Worm (Caenorhabditis elegans) whole organism, early embryonic: Measurements from ENCODE around the gene C54C6.4.

ENCODE experiments used
- B0310.2 ChIP-seq: sonication (generic microtip); optimal IDR thresholded peaks from 2 replicates; lab custom pipeline; 2016; ENCODE audit warnings: mild to moderate bottlenecking, missing genetic modification characterization, missing compliant biosample characterization
- F13C5.2 ChIP-seq: sonication (generic microtip); optimal IDR thresholded peaks from 2 replicates; lab custom pipeline; 2017; ENCODE audit warnings: mild to moderate bottlenecking, missing genetic modification characterization, inconsistent platforms, missing compliant biosample characterization
- aly-1 ChIP-seq: sonication (generic microtip); optimal IDR thresholded peaks from 2 replicates; lab custom pipeline; 2016; ENCODE audit warnings: missing genetic modification characterization, missing compliant biosample characterization
- ama-1 ChIP-seq: fragments of 150-350 bp; optimal IDR thresholded peaks from 2 replicates; lab custom pipeline; 2014
- ceh-13 ChIP-seq: fragments of 200-800 bp; sonication (Bioruptor generic); optimal IDR thresholded peaks from 2 replicates; lab custom pipeline; 2018; ENCODE audit warnings: mild to moderate bottlenecking, missing genetic modification characterization, missing compliant biosample characterization
- ceh-36 ChIP-seq: sonication (generic microtip); optimal IDR thresholded peaks from 2 replicates; lab custom pipeline; 2016; ENCODE audit warnings: missing genetic modification characterization, inconsistent platforms, missing compliant biosample characterization
- ets-7 ChIP-seq: sonication (generic microtip); optimal IDR thresholded peaks from 2 replicates; lab custom pipeline; 2016; ENCODE audit warnings: missing genotype, missing genetic modification characterization, missing compliant biosample characterization
- flt-1 ChIP-seq: fragments of 200-800 bp; sonication (Bioruptor generic); IDR thresholded peaks from 2 replicates; pipeline ENCODE4 v1.3.6; 2022; ENCODE audit warnings: missing genetic modification characterization, missing compliant biosample characterization
- hmbx-1 ChIP-seq: sonication (generic microtip); optimal IDR thresholded peaks from 2 replicates; lab custom pipeline; 2016; ENCODE audit warnings: mild to moderate bottlenecking, missing genetic modification characterization, missing compliant biosample characterization
- hmg-4 ChIP-seq: fragments of 200-800 bp; sonication (Bioruptor generic); optimal IDR thresholded peaks from 2 replicates; lab custom pipeline; 2018; ENCODE audit warnings: mild to moderate bottlenecking, missing genetic modification characterization, missing compliant biosample characterization
- hnd-1 ChIP-seq: sonication (generic microtip); optimal IDR thresholded peaks from 2 replicates; lab custom pipeline; 2016; ENCODE audit warnings: missing genetic modification characterization, missing compliant biosample characterization
- pes-1 ChIP-seq: fragments of 200-800 bp; sonication (Bioruptor generic); IDR thresholded peaks from 2 replicates; pipeline ENCODE4 v1.3.6; 2022; ENCODE audit warnings: missing genetic modification reagents, missing genetic modification characterization, missing compliant biosample characterization
- scrt-1 ChIP-seq: fragments of 200-800 bp; sonication (Bioruptor generic); IDR thresholded peaks from 2 replicates; pipeline ENCODE4 v1.3.6; 2022; ENCODE audit warnings: missing genetic modification characterization, missing compliant biosample characterization
- sea-1 ChIP-seq: fragments of 200-800 bp; sonication (Bioruptor generic); conservative IDR thresholded peaks from 2 replicates; pipeline ENCODE4 v1.3.6; 2022; ENCODE audit warnings: missing genetic modification characterization, missing compliant biosample characterization
- tbx-11 ChIP-seq: fragments of 200-800 bp; sonication (Bioruptor generic); IDR thresholded peaks from 2 replicates; pipeline ENCODE4 v1.3.6; 2022; ENCODE audit warnings: missing genetic modification characterization, missing compliant biosample characterization
- tbx-37 ChIP-seq: fragments of 200-800 bp; sonication (Bioruptor generic); conservative IDR thresholded peaks from 2 replicates; pipeline ENCODE4 v1.3.6; 2022; ENCODE audit warnings: missing genetic modification reagents, missing genetic modification characterization, missing compliant biosample characterization
- tra-4 ChIP-seq: sonication (generic microtip); optimal IDR thresholded peaks from 2 replicates; lab custom pipeline; 2017; ENCODE audit warnings: missing genetic modification characterization, missing compliant biosample characterization

Gene C54C6.4

ce11 chrIII:3541093-3541492 lies 12.4 kb upstream of the C54C6.4 start:
- TF ChIP-seq hnd-1 (tag; lab: Kevin White, UChicago) (no peak), aly-1 (tag; lab: Kevin White, UChicago) (no peak), sea-1 (GFP tag; lab: Robert Waterston, UW) (no peak), ceh-36 (no peak), hmbx-1 (tag; lab: Kevin White, UChicago) (no peak), scrt-1 (no peak), tra-4 (no peak), ceh-13 (GFP tag; lab: Kevin White, UChicago) (no peak), flt-1 (GFP tag; lab: Robert Waterston, UW) (no peak), F13C5.2 (tag; lab: Kevin White, UChicago) (no peak), ama-1 (lab: Kevin White, UChicago) (no peak), hmg-4 (no peak), pes-1 (no peak), ets-7 (no peak), B0310.2 (no peak), tbx-11 (GFP tag; lab: Robert Waterston, UW) (no peak), tbx-37 (GFP tag; lab: Robert Waterston, UW) (no peak)

ce11 chrIII:3541539-3541938 lies 11.9 kb upstream of the C54C6.4 start, which contains the start of gene ben-1:
TSS of gene ben-1 (minus strand) at chrIII:3541639.
- no peak for TF ChIP-seq aly-1 (tag; lab: Kevin White, UChicago)
- TF ChIP-seq B0310.2, result no peak
- TF ChIP-seq sea-1 (GFP tag; lab: Robert Waterston, UW), result no peak

ce11 chrIII:3542105-3542504 lies 11.3 kb upstream of the C54C6.4 start:
- no peak for TF ChIP-seq tbx-37 (GFP tag; lab: Robert Waterston, UW)
- no peak for TF ChIP-seq ceh-13 (GFP tag; lab: Kevin White, UChicago)
- no peak for TF ChIP-seq B0310.2

- TF ChIP-seq tra-4 (no peak), F13C5.2 (tag; lab: Kevin White, UChicago) (no peak)
Observed at ce11 chrIII:3543071-3543470, 10.4 kb upstream of the C54C6.4 start.

ce11 chrIII:3546323-3546722 lies 7.1 kb upstream of the C54C6.4 start, which contains the start of gene C54C6.7:
TSS of gene C54C6.7 (minus strand) at chrIII:3546423.
- no peak for TF ChIP-seq ceh-13 (GFP tag; lab: Kevin White, UChicago)
- TF ChIP-seq B0310.2, result no peak
- TF ChIP-seq F13C5.2 (tag; lab: Kevin White, UChicago), result no peak
- TF ChIP-seq aly-1 (tag; lab: Kevin White, UChicago), result no peak
- no peak for TF ChIP-seq flt-1 (GFP tag; lab: Robert Waterston, UW)
- TF ChIP-seq hnd-1 (tag; lab: Kevin White, UChicago), result no peak
- TF ChIP-seq tbx-11 (GFP tag; lab: Robert Waterston, UW), result no peak
- TF ChIP-seq ceh-36, result no peak
- no peak for TF ChIP-seq hmbx-1 (tag; lab: Kevin White, UChicago)
- no peak for TF ChIP-seq tbx-37 (GFP tag; lab: Robert Waterston, UW)
- TF ChIP-seq hmg-4, result no peak
- TF ChIP-seq ama-1 (lab: Kevin White, UChicago), result no peak
- no peak for TF ChIP-seq scrt-1

- TF ChIP-seq scrt-1, result no peak
- TF ChIP-seq ets-7, result no peak
- TF ChIP-seq aly-1 (tag; lab: Kevin White, UChicago), result no peak
- TF ChIP-seq F13C5.2 (tag; lab: Kevin White, UChicago), result no peak
- no peak for TF ChIP-seq hmbx-1 (tag; lab: Kevin White, UChicago)
- no peak for TF ChIP-seq hmg-4
- no peak for TF ChIP-seq ceh-36
- TF ChIP-seq ama-1 (lab: Kevin White, UChicago), result no peak
- TF ChIP-seq tbx-11 (GFP tag; lab: Robert Waterston, UW), result no peak
- no peak for TF ChIP-seq pes-1
- no peak for TF ChIP-seq tbx-37 (GFP tag; lab: Robert Waterston, UW)
- TF ChIP-seq tra-4, result no peak
- TF ChIP-seq ceh-13 (GFP tag; lab: Kevin White, UChicago), result no peak
Observed at ce11 chrIII:3548017-3548416, 5.4 kb upstream of the C54C6.4 start, which contains the start of gene C54C6.11. TSS of gene C54C6.11 (plus strand) at chrIII:3548317.

ce11 chrIII:3549750-3550149 lies 3.7 kb upstream of the C54C6.4 start, which contains the start of gene C54C6.5:
TSS of gene C54C6.5 (minus strand) at chrIII:3549850.
- no peak for TF ChIP-seq B0310.2
- no peak for TF ChIP-seq ceh-13 (GFP tag; lab: Kevin White, UChicago)
- no peak for TF ChIP-seq tra-4
- no peak for TF ChIP-seq hnd-1 (tag; lab: Kevin White, UChicago)
- no peak for TF ChIP-seq F13C5.2 (tag; lab: Kevin White, UChicago)
- no peak for TF ChIP-seq ceh-36
- TF ChIP-seq sea-1 (GFP tag; lab: Robert Waterston, UW), result no peak
- no peak for TF ChIP-seq tbx-37 (GFP tag; lab: Robert Waterston, UW)
- TF ChIP-seq pes-1, result no peak
- no peak for TF ChIP-seq aly-1 (tag; lab: Kevin White, UChicago)
- TF ChIP-seq scrt-1, result no peak
- TF ChIP-seq hmg-4, result no peak

ce11 chrIII:3550364-3550763 lies 3.1 kb upstream of the C54C6.4 start:
- TF ChIP-seq tbx-11 (GFP tag; lab: Robert Waterston, UW) (no peak), hnd-1 (tag; lab: Kevin White, UChicago) (no peak), aly-1 (tag; lab: Kevin White, UChicago) (no peak), ama-1 (lab: Kevin White, UChicago) (no peak), tra-4 (no peak)

- TF ChIP-seq tbx-37 (GFP tag; lab: Robert Waterston, UW) (no peak), ama-1 (lab: Kevin White, UChicago) (no peak), hnd-1 (tag; lab: Kevin White, UChicago) (no peak), ets-7 (no peak)
Observed at ce11 chrIII:3560235-3560634, 6.8 kb downstream of the C54C6.4 start.
